Fruit fly (Drosophila melanogaster): ENCODE measurements around the gene ND-ASHI.

DNA sequence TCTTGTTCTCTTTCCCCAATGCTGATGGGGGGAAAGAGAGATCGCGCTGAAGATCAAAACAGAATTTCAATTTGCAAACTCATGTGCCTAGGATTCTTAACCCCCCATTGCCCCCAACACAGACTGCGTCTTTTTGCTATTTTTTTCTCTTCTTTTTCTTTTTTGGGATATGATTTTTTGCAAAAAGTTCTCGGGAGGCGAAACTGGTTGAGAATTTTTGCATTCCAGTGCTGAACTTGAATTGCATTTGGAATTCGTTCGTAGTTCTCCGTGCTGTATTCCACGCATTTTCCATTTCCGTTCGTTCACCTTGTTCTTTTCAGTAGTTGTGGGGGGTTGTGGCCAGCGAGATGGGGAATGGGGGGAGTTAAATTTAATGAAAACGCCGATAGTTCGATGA, 29.2 kb upstream of the ND-ASHI start:
- TF ChIP-seq CG15601 (tag; optimal IDR thresholded peaks at IDR 0.05) (no peak), BtbVII (GFP tag; optimal IDR thresholded peaks at IDR 0.05) (no peak), Ssrp (tag; optimal IDR thresholded peaks at IDR 0.05) (no peak), dan (GFP tag; IDR thresholded peaks at IDR 0.05) (no peak), CG16779 (GFP tag; IDR thresholded peaks at IDR 0.05) (no peak), gcm2 (GFP tag; optimal IDR thresholded peaks at IDR 0.05) (no peak), CG2129 (GFP tag; IDR thresholded peaks at IDR 0.05; ENCODE audit: partially characterized antibody) (no peak), Spps (tag; optimal IDR thresholded peaks at IDR 0.05) (no peak), luna (GFP tag; optimal IDR thresholded peaks at IDR 0.05) (no peak), CG1529 (GFP tag; optimal IDR thresholded peaks at IDR 0.05) (no peak), Camta (GFP tag; optimal IDR thresholded peaks at IDR 0.05) (no peak), CG11560 (tag; IDR thresholded peaks at IDR 0.05) (no peak), CkIIα-i1 (GFP tag; IDR thresholded peaks at IDR 0.05) (no peak), Scr (GFP tag; IDR thresholded peaks at IDR 0.05; ENCODE audit: partially characterized antibody) (no peak)

All from whole organism, embryonic.